Worm (Caenorhabditis elegans) whole organism, early embryonic: Measurements from ENCODE around the gene unc-130.

Experiments
- B0310.2 ChIP-seq: sonication (generic microtip); optimal IDR thresholded peaks from 2 replicates; lab custom pipeline; 2016; ENCODE audit warnings: mild to moderate bottlenecking, missing genetic modification characterization, missing compliant biosample characterization
- F13C5.2 ChIP-seq: sonication (generic microtip); optimal IDR thresholded peaks from 2 replicates; lab custom pipeline; 2017; ENCODE audit warnings: mild to moderate bottlenecking, missing genetic modification characterization, inconsistent platforms, missing compliant biosample characterization
- ama-1 ChIP-seq: fragments of 150-350 bp; optimal IDR thresholded peaks from 2 replicates; lab custom pipeline; 2014
- flt-1 ChIP-seq: fragments of 200-800 bp; sonication (Bioruptor generic); IDR thresholded peaks from 2 replicates; pipeline ENCODE4 v1.3.6; 2022; ENCODE audit warnings: missing genetic modification characterization, missing compliant biosample characterization
- hmbx-1 ChIP-seq: sonication (generic microtip); optimal IDR thresholded peaks from 2 replicates; lab custom pipeline; 2016; ENCODE audit warnings: mild to moderate bottlenecking, missing genetic modification characterization, missing compliant biosample characterization
- hmg-4 ChIP-seq: fragments of 200-800 bp; sonication (Bioruptor generic); optimal IDR thresholded peaks from 2 replicates; lab custom pipeline; 2018; ENCODE audit warnings: mild to moderate bottlenecking, missing genetic modification characterization, missing compliant biosample characterization
- pes-1 ChIP-seq: fragments of 200-800 bp; sonication (Bioruptor generic); IDR thresholded peaks from 2 replicates; pipeline ENCODE4 v1.3.6; 2022; ENCODE audit warnings: missing genetic modification reagents, missing genetic modification characterization, missing compliant biosample characterization
- sea-1 ChIP-seq: fragments of 200-800 bp; sonication (Bioruptor generic); conservative IDR thresholded peaks from 2 replicates; pipeline ENCODE4 v1.3.6; 2022; ENCODE audit warnings: missing genetic modification characterization, missing compliant biosample characterization
- tra-4 ChIP-seq: sonication (generic microtip); optimal IDR thresholded peaks from 2 replicates; lab custom pipeline; 2017; ENCODE audit warnings: missing genetic modification characterization, missing compliant biosample characterization

DNA sequence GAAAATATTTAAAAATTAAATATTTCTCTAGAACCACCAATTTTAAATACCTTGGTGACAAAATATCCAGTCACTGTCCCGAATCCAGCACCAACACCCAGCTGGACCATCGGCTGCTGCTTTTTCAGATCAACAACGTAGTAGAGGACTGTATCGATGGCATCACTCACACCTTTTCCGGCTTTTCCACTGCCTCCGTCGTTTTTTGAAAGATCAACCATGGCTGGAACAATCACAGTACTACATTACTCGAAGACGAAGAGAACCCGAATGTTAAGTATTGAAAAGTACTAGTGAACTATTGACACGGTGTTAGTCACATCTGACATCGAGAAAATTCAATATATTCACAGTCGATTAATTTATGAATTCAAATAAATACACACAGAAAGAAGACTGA is 44.7 kb upstream of the unc-130 start, which contains the start of gene fndc-1:
- TF ChIP-seq ama-1 (no peak), hmg-4 (no peak), F13C5.2 (tag; lab: Kevin White, UChicago) (no peak), B0310.2 (tag; lab: Kevin White, UChicago) (no peak), pes-1 (no peak), tra-4 (tag; lab: Kevin White, UChicago) (no peak), hmbx-1 (tag; lab: Kevin White, UChicago) (no peak), flt-1 (no peak), sea-1 (GFP tag; lab: Robert Waterston, UW) (no peak)
